Fruit fly (Drosophila melanogaster) whole organism, embryonic: ENCODE data around the gene CG15528.

Experiments
- Atf6 ChIP-seq: fragments of 200-800 bp; sonication (Bioruptor generic); IDR thresholded peaks from 2 replicates; pipeline ENCODE4 v1.3.6; 2022; ENCODE audit warnings: missing biosample characterization, missing genetic modification characterization
- CG10543 ChIP-seq: fragments of 200-800 bp; sonication (Bioruptor generic); optimal IDR thresholded peaks from 3 replicates; lab custom pipeline; 2017; ENCODE audit warnings: missing biosample characterization, mild to moderate bottlenecking, missing genetic modification characterization, moderate library complexity
- CG11696 ChIP-seq: fragments of 200-800 bp; sonication (Bioruptor generic); IDR thresholded peaks from 2 replicates; pipeline ENCODE4 v1.3.6; 2022; ENCODE audit warnings: missing biosample characterization, missing genetic modification characterization
- CG12769 ChIP-seq: fragments of 200-800 bp; sonication (Bioruptor generic); optimal IDR thresholded peaks from 2 replicates; lab custom pipeline; 2019; ENCODE audit warnings: missing biosample characterization, mild to moderate bottlenecking, missing genetic modification characterization, moderate library complexity
- CG14710 ChIP-seq: fragments of 200-800 bp; sonication (Bioruptor generic); optimal IDR thresholded peaks from 3 replicates; lab custom pipeline; 2019; ENCODE audit warnings: missing biosample characterization, mild to moderate bottlenecking, missing genetic modification characterization, moderate library complexity
- CG17385 ChIP-seq: fragments of 200-800 bp; sonication (Bioruptor generic); optimal IDR thresholded peaks from 3 replicates; lab custom pipeline; 2018; ENCODE audit warnings: missing biosample characterization, mild to moderate bottlenecking, missing genetic modification characterization
- CG3065 ChIP-seq: fragments of 200-800 bp; sonication (Bioruptor generic); optimal IDR thresholded peaks from 2 replicates; lab custom pipeline; 2016; ENCODE audit warnings: missing biosample characterization, missing genetic modification characterization
- CG32532 ChIP-seq: fragments of 200-800 bp; sonication (Bioruptor generic); IDR thresholded peaks from 2 replicates; pipeline ENCODE4 v1.3.6; 2022; ENCODE audit warnings: missing biosample characterization, missing genetic modification characterization
- CG3407 ChIP-seq: fragments of 200-800 bp; sonication (Bioruptor generic); optimal IDR thresholded peaks from 2 replicates; lab custom pipeline; 2018; ENCODE audit warnings: missing biosample characterization, mild to moderate bottlenecking, missing genetic modification characterization
- CG4730 ChIP-seq: fragments of 200-800 bp; sonication (Bioruptor generic); IDR thresholded peaks from 2 replicates; pipeline ENCODE4 v1.3.6; 2022; ENCODE audit warnings: missing biosample characterization, missing genetic modification characterization
- CG5180 ChIP-seq: fragments of 200-800 bp; sonication (Bioruptor generic); optimal IDR thresholded peaks from 3 replicates; lab custom pipeline; 2017; ENCODE audit warnings: missing biosample characterization, missing genetic modification characterization, mild to moderate bottlenecking, moderate library complexity, missing genetic modification reagents
- CG7987 ChIP-seq: fragments of 200-800 bp; sonication (Bioruptor generic); optimal IDR thresholded peaks from 2 replicates; lab custom pipeline; 2018; ENCODE audit warnings: missing biosample characterization, mild to moderate bottlenecking, missing genetic modification characterization, moderate library complexity
- CG8290 ChIP-seq, 3 experiments: fragments of 200-800 bp; sonication (Bioruptor generic); optimal IDR thresholded peaks; 2 replicates each; lab custom pipeline; 2016 to 2019; ENCODE audit warnings: missing biosample characterization in 3 of 3, missing genetic modification characterization in 3 of 3, mild to moderate bottlenecking in 2 of 3, moderate library complexity in 1 of 3
- CG9609 ChIP-seq: fragments of 200-800 bp; sonication (Bioruptor generic); optimal IDR thresholded peaks from 3 replicates; lab custom pipeline; 2016; ENCODE audit warnings: missing biosample characterization, missing genetic modification characterization
- Deaf1 ChIP-seq: fragments of 200-800 bp; optimal IDR thresholded peaks from 3 replicates; lab custom pipeline; 2019; ENCODE audit warnings: missing biosample characterization, mild to moderate bottlenecking, missing genetic modification characterization, moderate library complexity
- Dref ChIP-seq: fragments of 200-800 bp; sonication (Bioruptor generic); IDR thresholded peaks from 2 replicates; pipeline ENCODE4 v1.3.6; 2022; ENCODE audit warnings: missing biosample characterization, missing genetic modification characterization
- Drgx ChIP-seq: fragments of 200-800 bp; sonication (Bioruptor generic); IDR thresholded peaks from 2 replicates; pipeline ENCODE4 v1.3.6; 2022; ENCODE audit warnings: missing biosample characterization, missing genetic modification characterization
- E2f2 ChIP-seq: fragments of 200-800 bp; sonication (Bioruptor generic); IDR thresholded peaks from 2 replicates; pipeline ENCODE4 v1.3.6; 2022; ENCODE audit warnings: missing biosample characterization, missing genetic modification characterization
- Ets65A ChIP-seq: fragments of 200-800 bp; sonication (Bioruptor generic); peaks from one replicate; lab custom pipeline; 2016; ENCODE audit warnings: missing biosample characterization, missing genetic modification characterization
- Hr39 ChIP-seq: fragments of >200 bp; optimal IDR thresholded peaks from 2 replicates; lab custom pipeline; 2017
- Hr78 ChIP-seq, 2 experiments: fragments of 200-800 bp in 1 of 2; fragments of >200 bp in 1 of 2; sonication (Bioruptor generic) in 1 of 2; optimal IDR thresholded peaks; 2 replicates each; lab custom pipeline; 2017 to 2019; ENCODE audit warnings: missing biosample characterization in 2 of 2, missing genetic modification characterization in 2 of 2, mild to moderate bottlenecking in 1 of 2, moderate library complexity in 1 of 2
- Med ChIP-seq: fragments of 200-800 bp; sonication (Bioruptor generic); peaks from one replicate; lab custom pipeline; 2016; ENCODE audit warnings: missing biosample characterization, missing genetic modification characterization, mild to moderate bottlenecking, inconsistent platforms, moderate library complexity
- Pdp1 ChIP-seq, 2 experiments: fragments of 200-800 bp; sonication (Bioruptor generic); optimal IDR thresholded peaks; 3 replicates each; lab custom pipeline; 2016; ENCODE audit warnings: missing biosample characterization in 2 of 2, missing genetic modification characterization in 2 of 2, mild to moderate bottlenecking in 1 of 2, moderate library complexity in 1 of 2
- Scr ChIP-seq: fragments of 200-800 bp; sonication (Bioruptor generic); IDR thresholded peaks from 2 replicates; pipeline ENCODE4 v1.3.6; 2022; ENCODE audit warnings: missing biosample characterization, missing genetic modification characterization; ENCODE audit not compliant: partially characterized antibody
- TFAM ChIP-seq: fragments of 200-800 bp; sonication (Bioruptor generic); optimal IDR thresholded peaks from 2 replicates; lab custom pipeline; 2017; ENCODE audit warnings: missing biosample characterization, missing genetic modification characterization, inconsistent platforms
- Trl ChIP-seq, 3 experiments: fragments of >200 bp in 2 of 3; fragments of 200-800 bp in 1 of 3; sonication (Bioruptor generic) in 1 of 3; optimal IDR thresholded peaks; 2 replicates in 1 of 3; 3 replicates in 2 of 3; lab custom pipeline; 2016 to 2017; ENCODE audit warnings: missing biosample characterization in 1 of 3, missing genetic modification characterization in 1 of 3
- abd-A ChIP-seq: fragments of 200-800 bp; sonication (Bioruptor generic); optimal IDR thresholded peaks from 3 replicates; lab custom pipeline; 2019; ENCODE audit warnings: missing biosample characterization, mild to moderate bottlenecking, missing genetic modification characterization, moderate library complexity
- bbx ChIP-seq: fragments of 200-800 bp; sonication (Bioruptor generic); IDR thresholded peaks from 2 replicates; pipeline ENCODE4 v1.3.6; 2022; ENCODE audit warnings: missing biosample characterization, missing genetic modification characterization; ENCODE audit not compliant: partially characterized antibody
- cg ChIP-seq: fragments of 200-800 bp; sonication (Bioruptor generic); optimal IDR thresholded peaks from 3 replicates; lab custom pipeline; 2019; ENCODE audit warnings: missing biosample characterization, mild to moderate bottlenecking, missing genetic modification characterization, moderate library complexity
- chinmo ChIP-seq: fragments of 200-800 bp; sonication (Bioruptor generic); IDR thresholded peaks from 4 replicates; pipeline ENCODE4 v1.3.6; 2022; ENCODE audit warnings: missing biosample characterization, missing genetic modification characterization; ENCODE audit not compliant: partially characterized antibody
- crol ChIP-seq: fragments of 200-800 bp; sonication (Bioruptor generic); IDR thresholded peaks from 2 replicates; pipeline ENCODE4 v1.3.6; 2022; ENCODE audit warnings: missing biosample characterization, missing genetic modification characterization
- emc ChIP-seq: fragments of 200-800 bp; sonication (Bioruptor generic); optimal IDR thresholded peaks from 2 replicates; lab custom pipeline; 2016; ENCODE audit warnings: missing biosample characterization, missing genetic modification characterization
- grau ChIP-seq: fragments of 200-800 bp; optimal IDR thresholded peaks from 3 replicates; lab custom pipeline; 2019; ENCODE audit warnings: missing biosample characterization, mild to moderate bottlenecking, missing genetic modification characterization, moderate library complexity
- pita ChIP-seq: fragments of 200-800 bp; sonication (Bioruptor generic); optimal IDR thresholded peaks from 2 replicates; lab custom pipeline; 2017; ENCODE audit warnings: missing biosample characterization, mild to moderate bottlenecking, missing genetic modification characterization
- prd ChIP-seq, 3 experiments: fragments of >200 bp in 2 of 3; fragments of 200-800 bp in 1 of 3; sonication (Bioruptor generic) in 1 of 3; optimal IDR thresholded peaks in 2 of 3; IDR thresholded peaks in 1 of 3; 2 replicates in 2 of 3; 3 replicates in 1 of 3; pipeline versions ENCODE4 v1.3.6 to Lab custom; 2017 to 2022; ENCODE audit warnings: missing biosample characterization in 1 of 3, missing genetic modification characterization in 1 of 3
- sd ChIP-seq: fragments of 200-800 bp; sonication (Bioruptor generic); optimal IDR thresholded peaks from 3 replicates; lab custom pipeline; 2018; ENCODE audit warnings: missing biosample characterization, mild to moderate bottlenecking, missing genetic modification characterization, moderate library complexity
- sens ChIP-seq: fragments of 200-800 bp; sonication (Bioruptor generic); peaks from one replicate; lab custom pipeline; 2016; ENCODE audit warnings: missing biosample characterization, missing genetic modification characterization
- sr ChIP-seq: fragments of 200-800 bp; sonication (Bioruptor generic); IDR thresholded peaks from 3 replicates; pipeline ENCODE4 v1.3.6; 2022; ENCODE audit warnings: missing biosample characterization, missing genetic modification characterization

Gene CG15528

dm6 chr3R:30051933-30052332, at the start of gene CG15528:
TSS of gene CG15528 (minus strand) at chr3R:30052112.
- peak; percentile 88 for TF ChIP-seq sd
- peak; percentile 12 for TF ChIP-seq CG7987 (GFP tag; lab: Kevin White, UChicago)
- TF ChIP-seq Deaf1: peak; percentile 71
- 0 out of 4 replicates have a peak, but pooled peaks have one; percentile 41 for TF ChIP-seq chinmo
- no peak for TF ChIP-seq pita (GFP tag; lab: Kevin White, UChicago)
- peak; percentile 16; the same call in 1 of the 2 replicates for TF ChIP-seq Atf6 (GFP tag; lab: Robert Waterston, UW)
- TF ChIP-seq Ets65A (GFP tag; lab: Kevin White, UChicago): peak; percentile 70
- 0 out of 2 replicates have a peak, but pooled peaks have one; percentile 5 for TF ChIP-seq Scr (GFP tag; lab: Robert Waterston, UW)
- peak; percentile 43 for TF ChIP-seq CG12769
- peak; percentile 58; the same call in 2 of the 3 replicates for TF ChIP-seq sr (GFP tag; lab: Robert Waterston, UW)
- TF ChIP-seq CG8290 (GFP tag; optimal IDR thresholded peaks at IDR 0.05; lab: Kevin White, UChicago): no peak
- peak in 1 of 2 experiments; percentile 4 for TF ChIP-seq CG8290 (tag; optimal IDR thresholded peaks at IDR 0.05; lab: Kevin White, UChicago)
- TF ChIP-seq CG5180 (GFP tag; lab: Kevin White, UChicago): no peak
- no peak for TF ChIP-seq grau (tag; lab: Kevin White, UChicago)
- TF ChIP-seq Hr78 (GFP tag; optimal IDR thresholded peaks at IDR 0.05; lab: Kevin White, UChicago): no peak
- 0 out of 2 replicates have a peak, but pooled peaks have one; percentile 7 for TF ChIP-seq CG32532
- peak; percentile 1 for TF ChIP-seq CG10543 (GFP tag; lab: Kevin White, UChicago)
- TF ChIP-seq bbx: peak; percentile 18; the same call in 1 of the 2 replicates

- TF ChIP-seq CG4730 (GFP tag; lab: Robert Waterston, UW): no peak
- TF ChIP-seq CG3407 (GFP tag; lab: Kevin White, UChicago): no peak
- peak; percentile 52 for TF ChIP-seq Drgx (GFP tag; lab: Robert Waterston, UW)
- TF ChIP-seq Med: peak; percentile 51
- no peak for TF ChIP-seq prd (optimal IDR thresholded peaks at IDR 0.05; lab: Kevin White, UChicago)
- peak; percentile 27; the same call in 1 of the 3 replicates for TF ChIP-seq prd (GFP tag; IDR thresholded peaks at IDR 0.05; lab: Robert Waterston, UW)
- no peak for TF ChIP-seq E2f2
- TF ChIP-seq TFAM (GFP tag; lab: Kevin White, UChicago): no peak
- TF ChIP-seq CG3065 (GFP tag; lab: Kevin White, UChicago): no peak
- peak; percentile 70 for TF ChIP-seq CG11696 (GFP tag; lab: Robert Waterston, UW)
Measured at dm6 chr3R:30101389-30101935, 49.5 kb upstream of the CG15528 start.

dm6 chr3R:30100976-30101332, 49.0 kb upstream of the CG15528 start:
- TF ChIP-seq Dref (GFP tag; lab: Robert Waterston, UW) (no peak), Drgx (GFP tag; lab: Robert Waterston, UW) (0 out of 2 replicates have a peak, but pooled peaks have one; percentile 13), Pdp1 (GFP tag; optimal IDR thresholded peaks at IDR 0.05; lab: Kevin White, UChicago) (peak in 1 of 2 experiments; percentile 11)

dm6 chr3R:30100325-30100975, 48.5 kb upstream of the CG15528 start:
- TF ChIP-seq CG9609 (no peak), Med (peak; percentile 44), cg (peak; percentile 4), Hr39 (lab: Kevin White, UChicago) (peak; percentile 79), Trl (optimal IDR thresholded peaks at IDR 0.05; lab: Kevin White, UChicago) (peak in 1 of 2 experiments; percentile 11), Trl (GFP tag; optimal IDR thresholded peaks at IDR 0.05; lab: Kevin White, UChicago) (no peak), chinmo (0 out of 4 replicates have a peak, but pooled peaks have one; percentile 35), abd-A (tag; lab: Kevin White, UChicago) (peak; percentile 82), emc (no peak), CG17385 (GFP tag; lab: Kevin White, UChicago) (peak; percentile 12), crol (GFP tag; lab: Robert Waterston, UW) (peak; percentile 80), sens (peak; percentile 66), CG14710 (tag; lab: Kevin White, UChicago) (no peak)
